Fruit fly (Drosophila melanogaster): ENCODE data around the gene hth.

Gene hth

DNA sequence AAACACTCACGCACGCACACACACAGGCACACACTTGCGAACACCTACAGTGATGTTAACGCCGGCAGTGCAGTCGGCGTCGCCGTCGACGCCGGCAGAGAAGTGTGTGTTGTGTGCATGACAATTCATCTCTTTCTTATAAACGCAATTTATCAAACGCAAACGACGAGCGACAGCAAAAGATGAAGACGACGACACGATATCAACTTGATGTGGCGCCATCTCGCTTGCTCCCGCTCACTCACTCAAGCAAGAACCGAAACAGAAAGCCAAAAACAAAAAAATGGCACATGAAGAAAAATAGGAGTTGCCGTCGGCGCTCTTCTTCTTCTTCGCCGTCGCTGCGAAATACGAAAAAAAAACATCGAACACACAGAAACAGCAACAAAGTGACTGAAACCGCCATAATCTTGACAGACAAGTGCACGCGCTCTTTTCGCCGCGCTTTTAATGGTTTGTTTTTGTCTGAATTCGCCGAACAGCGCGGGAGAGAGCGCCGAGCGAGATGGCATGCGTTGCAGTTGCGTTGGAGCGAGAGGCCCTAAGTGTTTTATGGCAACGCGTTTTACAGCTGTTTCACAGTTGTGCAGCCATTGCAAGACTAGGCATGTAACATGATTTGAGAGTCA, 22.5 kb downstream of the hth start (continued):
- no peak for TF ChIP-seq CG5953 (GFP tag; IDR thresholded peaks at IDR 0.05)
- peak; percentile 29; the same call in 1 of the 2 replicates for TF ChIP-seq chm (GFP tag; IDR thresholded peaks at IDR 0.05)
- TF ChIP-seq CG30431 (GFP tag; optimal IDR thresholded peaks at IDR 0.05), result no peak
- no peak for TF ChIP-seq gcm (GFP tag; optimal IDR thresholded peaks at IDR 0.05)
- TF ChIP-seq CG33213 (GFP tag; optimal IDR thresholded peaks at IDR 0.05), result no peak
- no peak for TF ChIP-seq tap (tag; optimal IDR thresholded peaks at IDR 0.05)
- TF ChIP-seq CG8478 (optimal IDR thresholded peaks at IDR 0.05), result peak; percentile 91
- TF ChIP-seq knrl (GFP tag; IDR thresholded peaks at IDR 0.05; ENCODE audit: partially characterized antibody), result no peak
- TF ChIP-seq hb (GFP tag; IDR thresholded peaks at IDR 0.05; ENCODE audit: partially characterized antibody), result no peak
- peak; percentile 2 for TF ChIP-seq nmo (GFP tag; optimal IDR thresholded peaks at IDR 0.05)
- no peak for TF ChIP-seq CG6854 (GFP tag; optimal IDR thresholded peaks at IDR 0.05)
- TF ChIP-seq B-H2 (GFP tag; optimal IDR thresholded peaks at IDR 0.05), result no peak
- TF ChIP-seq CG32772 (GFP tag; IDR thresholded peaks at IDR 0.05), result peak; percentile 53; the same call in 1 of the 2 replicates
- no peak for TF ChIP-seq CG4820 (GFP tag; optimal IDR thresholded peaks at IDR 0.05)
- peak; percentile 39 for TF ChIP-seq sug (tag; optimal IDR thresholded peaks at IDR 0.05)
- no peak for TF ChIP-seq slbo (GFP tag; IDR thresholded peaks at IDR 0.05)
- TF ChIP-seq ERR (GFP tag; optimal IDR thresholded peaks at IDR 0.05), result no peak
- no peak for TF ChIP-seq CG8388 (GFP tag; optimal IDR thresholded peaks at IDR 0.05)
- TF ChIP-seq CG4360 (GFP tag; IDR thresholded peaks at IDR 0.05), result peak; percentile 51
- TF ChIP-seq CG9727 (GFP tag; optimal IDR thresholded peaks at IDR 0.05), result no peak
- TF ChIP-seq fd96Cb (tag; optimal IDR thresholded peaks at IDR 0.05), result no peak
- TF ChIP-seq fd102C (GFP tag; optimal IDR thresholded peaks at IDR 0.05), result no peak
- peak in 1 of 2 experiments; percentile 76 for TF ChIP-seq crp (GFP tag; optimal IDR thresholded peaks at IDR 0.05)
- no peak for TF ChIP-seq CG18599 (GFP tag; optimal IDR thresholded peaks at IDR 0.05)
- no peak for TF ChIP-seq ap (GFP tag; IDR thresholded peaks at IDR 0.05)
- TF ChIP-seq zfh2 (GFP tag; optimal IDR thresholded peaks at IDR 0.05), result no peak
- no peak for TF ChIP-seq wek (GFP tag; optimal IDR thresholded peaks at IDR 0.05)
- TF ChIP-seq lbe (GFP tag; optimal IDR thresholded peaks at IDR 0.05), result no peak
- TF ChIP-seq Ravus (GFP tag; IDR thresholded peaks at IDR 0.05), result no peak
- no peak for TF ChIP-seq CG12769 (tag; optimal IDR thresholded peaks at IDR 0.05)
- no peak for TF ChIP-seq CG12104 (GFP tag; optimal IDR thresholded peaks at IDR 0.05)
- TF ChIP-seq E2f2 (GFP tag; IDR thresholded peaks at IDR 0.05), result no peak
- TF ChIP-seq Hr78 (GFP tag; optimal IDR thresholded peaks at IDR 0.05), result no peak
- no peak for TF ChIP-seq NC2β (GFP tag; optimal IDR thresholded peaks at IDR 0.05)
- TF ChIP-seq salm (tag; optimal IDR thresholded peaks at IDR 0.05), result no peak
- TF ChIP-seq CG6689 (GFP tag; IDR thresholded peaks at IDR 0.05), result no peak
- no peak for TF ChIP-seq Eip74EF (GFP tag; optimal IDR thresholded peaks at IDR 0.05)
- no peak for TF ChIP-seq Antp (GFP tag; optimal IDR thresholded peaks at IDR 0.05)
- TF ChIP-seq oc (tag; optimal IDR thresholded peaks at IDR 0.05), result peak; percentile 20
- TF ChIP-seq Deaf1 (tag; optimal IDR thresholded peaks at IDR 0.05), result peak; percentile 46
- TF ChIP-seq CG2120 (GFP tag; optimal IDR thresholded peaks at IDR 0.05), result no peak
- TF ChIP-seq CG15479 (GFP tag; optimal IDR thresholded peaks at IDR 0.05), result peak; percentile 87
- no peak for TF ChIP-seq CG4328 (GFP tag; optimal IDR thresholded peaks at IDR 0.05)
- TF ChIP-seq CG16813 (GFP tag; IDR thresholded peaks at IDR 0.05; ENCODE audit: partially characterized antibody), result 0 out of 3 replicates have a peak, but pooled peaks have one; percentile 24
- peak; percentile 37 for TF ChIP-seq scrt (GFP tag; optimal IDR thresholded peaks at IDR 0.05)
- peak; percentile 37 for TF ChIP-seq Jarid2 (GFP tag; optimal IDR thresholded peaks at IDR 0.05)
- TF ChIP-seq kah (GFP tag; optimal IDR thresholded peaks at IDR 0.05), result no peak
- TF ChIP-seq dm (GFP tag; optimal IDR thresholded peaks at IDR 0.05), result no peak
- TF ChIP-seq chinmo (GFP tag; IDR thresholded peaks at IDR 0.05; ENCODE audit: partially characterized antibody), result peak; percentile 95

Data from whole organism, embryonic.